Worm (Caenorhabditis elegans): ENCODE measurements around the gene pck-3.

pck-3 gene

ce11 chrIV:5903305-5903778 lies 6.9 kb downstream of the pck-3 start, which contains the start of gene H04M03.12:
TSS of gene H04M03.12 (minus strand) at chrIV:5903355.
- TF ChIP-seq mml-1 (tag; optimal IDR thresholded peaks at IDR 0.05) (no peak), nfya-1 (tag; optimal IDR thresholded peaks at IDR 0.05; ENCODE audit: insufficient read depth) (peak; percentile 67), nhr-67 (tag; optimal IDR thresholded peaks at IDR 0.05) (no peak)

DNA sequence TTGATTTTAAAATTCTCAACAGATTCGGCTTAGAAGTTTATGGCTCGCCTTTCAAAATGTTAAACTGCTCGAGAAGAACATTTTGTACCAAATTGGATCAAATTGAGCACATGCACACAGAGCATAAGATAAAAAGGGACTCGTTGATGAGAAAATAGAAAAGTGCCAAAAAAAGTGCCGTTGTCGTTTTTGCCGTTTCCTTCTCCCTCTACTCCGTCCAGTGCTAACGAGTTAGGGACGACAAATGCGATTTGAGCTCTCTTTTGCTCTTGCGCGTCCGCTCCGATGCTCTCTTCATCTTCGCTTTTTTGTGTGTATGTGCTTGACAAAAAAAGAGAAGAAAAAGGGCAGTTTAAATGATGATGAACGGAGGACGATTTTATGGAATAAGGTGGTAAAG lies 18.7 kb downstream of the pck-3 start:
- TF ChIP-seq lsy-12 (tag; optimal IDR thresholded peaks at IDR 0.05) (no peak), fkh-10 (GFP tag; optimal IDR thresholded peaks at IDR 0.05) (peak; percentile 88)

ce11 chrIV:5917026-5917425 lies 20.6 kb downstream of the pck-3 start, which contains the start of gene dhhc-13:
TSS of gene dhhc-13 (plus strand) at chrIV:5917326.
- TF ChIP-seq nhr-28 (tag; optimal IDR thresholded peaks at IDR 0.05) (no peak), ceh-16 (tag; optimal IDR thresholded peaks at IDR 0.05) (no peak), ZK546.5 (tag; optimal IDR thresholded peaks at IDR 0.05) (no peak), aly-2 (tag; optimal IDR thresholded peaks at IDR 0.05) (no peak), nhr-23 (tag; optimal IDR thresholded peaks at IDR 0.05) (no peak), eor-1 (tag; optimal IDR thresholded peaks at IDR 0.05) (no peak), mdl-1 (tag; optimal IDR thresholded peaks at IDR 0.05) (no peak), nhr-76 (tag; optimal IDR thresholded peaks at IDR 0.05) (no peak), skn-1 (tag; optimal IDR thresholded peaks at IDR 0.05) (no peak)

ce11 chrIV:5923112-5923511 lies 26.7 kb downstream of the pck-3 start:
- TF ChIP-seq eor-1 (tag; optimal IDR thresholded peaks at IDR 0.05) (no peak), unc-62 (GFP tag; optimal IDR thresholded peaks at IDR 0.05) (peak; percentile 5)

ce11 chrIV:5924241-5924640 lies 27.8 kb downstream of the pck-3 start:
- TF ChIP-seq ZK546.5 (tag; optimal IDR thresholded peaks at IDR 0.05), result no peak

DNA sequence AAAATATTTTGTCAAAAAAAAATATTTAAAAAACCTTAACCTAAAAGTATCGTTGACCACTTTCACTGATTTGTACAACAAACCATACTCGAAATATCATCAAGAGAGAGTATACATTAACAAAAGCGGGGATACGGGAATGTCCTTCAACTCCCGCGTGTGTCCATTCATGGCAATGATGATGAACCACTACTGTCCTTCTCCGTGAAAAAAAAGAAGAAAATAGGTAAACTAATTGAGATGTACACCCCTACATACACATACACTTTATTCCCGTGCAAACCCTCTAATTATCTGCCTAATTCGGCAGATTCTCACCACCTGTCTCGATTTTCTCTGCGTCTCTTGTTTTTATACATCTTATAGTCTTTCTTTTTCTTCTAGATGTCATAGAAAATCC lies 30.2 kb downstream of the pck-3 start:
- TF ChIP-seq egl-5 (tag; optimal IDR thresholded peaks at IDR 0.05), result peak; percentile 6
- peak; percentile 50 for TF ChIP-seq nhr-23 (tag; optimal IDR thresholded peaks at IDR 0.05)
- TF ChIP-seq nhr-25 (tag; optimal IDR thresholded peaks at IDR 0.05), result peak; percentile 64
- TF ChIP-seq ceh-16 (tag; optimal IDR thresholded peaks at IDR 0.05), result no peak
- peak; percentile 9 for TF ChIP-seq hmg-11 (tag; optimal IDR thresholded peaks at IDR 0.05)

DNA sequence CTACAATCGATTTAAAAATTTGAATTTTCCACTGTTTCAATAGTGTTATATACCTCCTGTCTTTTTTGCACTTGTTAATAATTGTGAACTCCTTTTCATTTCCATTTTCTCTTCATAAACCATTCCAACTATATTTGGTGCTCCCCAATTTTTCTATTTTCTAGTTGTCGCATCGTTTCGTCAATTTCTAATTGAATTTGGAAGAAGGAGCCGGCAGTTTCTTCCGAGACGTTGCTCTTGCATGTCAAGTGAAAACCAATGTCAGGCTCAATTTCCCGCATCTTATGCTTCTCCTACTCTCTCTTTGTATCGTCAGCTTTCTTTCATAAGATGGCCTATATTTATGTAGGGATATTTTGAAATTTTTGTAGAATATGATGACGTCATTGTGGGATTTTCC lies 31.4 kb downstream of the pck-3 start:
- TF ChIP-seq pqm-1 (tag; optimal IDR thresholded peaks at IDR 0.05), result no peak
- TF ChIP-seq nhr-23 (tag; optimal IDR thresholded peaks at IDR 0.05), result no peak
- no peak for TF ChIP-seq skn-1 (tag; optimal IDR thresholded peaks at IDR 0.05)
- TF ChIP-seq lsy-12 (tag; optimal IDR thresholded peaks at IDR 0.05), result no peak
- TF ChIP-seq aly-2 (tag; optimal IDR thresholded peaks at IDR 0.05), result no peak
- no peak for TF ChIP-seq elt-3 (tag; optimal IDR thresholded peaks at IDR 0.05)
- TF ChIP-seq R02D3.7 (tag; optimal IDR thresholded peaks at IDR 0.05), result no peak
- TF ChIP-seq egl-27 (tag; optimal IDR thresholded peaks at IDR 0.05), result no peak
- no peak for TF ChIP-seq nhr-67 (tag; optimal IDR thresholded peaks at IDR 0.05)
- TF ChIP-seq mdl-1 (tag; optimal IDR thresholded peaks at IDR 0.05), result no peak
- no peak for TF ChIP-seq fos-1 (tag; optimal IDR thresholded peaks at IDR 0.05)

- no peak for TF ChIP-seq tbx-2 (tag; optimal IDR thresholded peaks at IDR 0.05)
- no peak for TF ChIP-seq jun-1 (tag; optimal IDR thresholded peaks at IDR 0.05)
- TF ChIP-seq ztf-4 (tag; optimal IDR thresholded peaks at IDR 0.05), result no peak
- TF ChIP-seq nhr-67 (tag; optimal IDR thresholded peaks at IDR 0.05), result no peak
- TF ChIP-seq aly-2 (tag; optimal IDR thresholded peaks at IDR 0.05), result no peak
- TF ChIP-seq nhr-237 (tag; optimal IDR thresholded peaks at IDR 0.05), result no peak
- no peak for TF ChIP-seq elt-1 (tag; optimal IDR thresholded peaks at IDR 0.05)
- no peak for TF ChIP-seq ceh-28 (tag; optimal IDR thresholded peaks at IDR 0.05)
- TF ChIP-seq fos-1 (tag; optimal IDR thresholded peaks at IDR 0.05), result no peak
These were observed 32.5 kb downstream of the pck-3 start for ce11 chrIV:5928957-5929356.

All from whole organism, L3 larva.